Worm (Caenorhabditis elegans) whole organism, mixed stage, embryonic: ENCODE results near the gene F08B12.4.

Experiments
- M03D4.4 ChIP-seq: sonication (generic microtip); optimal IDR thresholded peaks from 2 replicates; lab custom pipeline; 2017; ENCODE audit warnings: mild to moderate bottlenecking, missing genetic modification characterization, missing compliant biosample characterization
- bed-3 ChIP-seq: fragments of 200-800 bp; sonication (Bioruptor generic); optimal IDR thresholded peaks from 3 replicates; lab custom pipeline; 2018; ENCODE audit warnings: mild to moderate bottlenecking, missing genetic modification characterization, moderate library complexity, missing compliant biosample characterization
- ceh-39 ChIP-seq: fragments of 150-350 bp; optimal IDR thresholded peaks from 2 replicates; lab custom pipeline; 2014; ENCODE audit warnings: missing biosample characterization, missing genetic modification characterization
- ceh-43 ChIP-seq: fragments of 200-800 bp; sonication (Bioruptor generic); optimal IDR thresholded peaks from 2 replicates; lab custom pipeline; 2018; ENCODE audit warnings: mild to moderate bottlenecking, missing genetic modification characterization, moderate library complexity, missing compliant biosample characterization
- ceh-83 ChIP-seq: fragments of 200-800 bp; sonication (Bioruptor generic); optimal IDR thresholded peaks from 2 replicates; lab custom pipeline; 2018; ENCODE audit warnings: mild to moderate bottlenecking, missing genetic modification characterization, missing compliant biosample characterization
- ces-1 ChIP-seq: fragments of 150-350 bp; optimal IDR thresholded peaks from 2 replicates; lab custom pipeline; 2014; ENCODE audit warnings: missing biosample characterization, missing genetic modification reagents, missing genetic modification characterization
- cnd-1 ChIP-seq: fragments of 200-800 bp; sonication (Bioruptor generic); optimal IDR thresholded peaks from 2 replicates; lab custom pipeline; 2018; ENCODE audit warnings: mild to moderate bottlenecking, missing genetic modification characterization, missing compliant biosample characterization
- drap-1 ChIP-seq: fragments of 200-800 bp; sonication (Bioruptor generic); optimal IDR thresholded peaks from 3 replicates; lab custom pipeline; 2018; ENCODE audit warnings: mild to moderate bottlenecking, missing genetic modification characterization, missing compliant biosample characterization
- elt-1 ChIP-seq: sonication (generic microtip); optimal IDR thresholded peaks from 2 replicates; lab custom pipeline; 2017; ENCODE audit warnings: missing genetic modification characterization, mild to moderate bottlenecking, missing compliant biosample characterization, antibody characterized with exemption, moderate library complexity, borderline replicate concordance; ENCODE audit not compliant: insufficient read depth
- elt-3 ChIP-seq: fragments of 150-350 bp; optimal IDR thresholded peaks from 2 replicates; lab custom pipeline; 2014; ENCODE audit warnings: missing biosample characterization, missing genetic modification characterization
- flh-1 ChIP-seq: fragments of 200-800 bp; sonication (Bioruptor generic); optimal IDR thresholded peaks from 2 replicates; lab custom pipeline; 2018; ENCODE audit warnings: mild to moderate bottlenecking, missing genetic modification characterization, moderate library complexity, missing compliant biosample characterization
- ham-2 ChIP-seq: fragments of 200-800 bp; sonication (Bioruptor generic); optimal IDR thresholded peaks from 2 replicates; lab custom pipeline; 2018; ENCODE audit warnings: mild to moderate bottlenecking, missing genetic modification characterization, missing compliant biosample characterization
- hlh-1 ChIP-seq: fragments of 150-350 bp; optimal IDR thresholded peaks from 2 replicates; lab custom pipeline; 2014; ENCODE audit warnings: missing biosample characterization, missing genetic modification reagents, missing genetic modification characterization
- lin-13 ChIP-seq: fragments of 150-350 bp; optimal IDR thresholded peaks from 2 replicates; lab custom pipeline; 2014; ENCODE audit warnings: missing biosample characterization, missing genetic modification characterization
- lsy-2 ChIP-seq: fragments of 150-350 bp; optimal IDR thresholded peaks from 2 replicates; lab custom pipeline; 2014; ENCODE audit warnings: missing biosample characterization, missing genetic modification characterization
- mab-5 ChIP-seq: fragments of 150-350 bp; optimal IDR thresholded peaks from 2 replicates; lab custom pipeline; 2014; ENCODE audit warnings: missing biosample characterization, missing genetic modification characterization
- mep-1 ChIP-seq: fragments of 150-350 bp; optimal IDR thresholded peaks from 2 replicates; lab custom pipeline; 2017; ENCODE audit warnings: missing biosample characterization, missing genetic modification reagents, missing genetic modification characterization, inconsistent platforms
- mls-2 ChIP-seq: sonication (generic microtip); optimal IDR thresholded peaks from 2 replicates; lab custom pipeline; 2016; ENCODE audit warnings: mild to moderate bottlenecking, missing genetic modification characterization, moderate library complexity, missing compliant biosample characterization
- nhr-12 ChIP-seq: fragments of 150-350 bp; optimal IDR thresholded peaks from 2 replicates; lab custom pipeline; 2014; ENCODE audit warnings: missing biosample characterization, missing genetic modification characterization
- nhr-2 ChIP-seq: fragments of 150-350 bp; optimal IDR thresholded peaks from 2 replicates; lab custom pipeline; 2014; ENCODE audit warnings: missing biosample characterization, missing genetic modification characterization
- nhr-237 ChIP-seq: fragments of 150-350 bp; optimal IDR thresholded peaks from 2 replicates; lab custom pipeline; 2014; ENCODE audit warnings: missing biosample characterization, missing genetic modification characterization
- nhr-76 ChIP-seq: sonication (generic microtip); optimal IDR thresholded peaks from 2 replicates; lab custom pipeline; 2017; ENCODE audit warnings: missing biosample characterization, missing genetic modification characterization
- pha-4 ChIP-seq: fragments of 150-350 bp; optimal IDR thresholded peaks from 2 replicates; lab custom pipeline; 2018; ENCODE audit warnings: missing biosample characterization, missing genetic modification reagents, missing genetic modification characterization
- sem-2 ChIP-seq: fragments of 200-800 bp; sonication (Bioruptor generic); optimal IDR thresholded peaks from 2 replicates; lab custom pipeline; 2018; ENCODE audit warnings: mild to moderate bottlenecking, missing genetic modification characterization, missing compliant biosample characterization
- snpc-4 ChIP-seq: fragments of 150-350 bp; optimal IDR thresholded peaks from 2 replicates; lab custom pipeline; 2014; ENCODE audit warnings: missing biosample characterization, missing genetic modification characterization
- tbx-8 ChIP-seq: fragments of 200-800 bp; sonication (Bioruptor generic); optimal IDR thresholded peaks from 2 replicates; lab custom pipeline; 2018; ENCODE audit warnings: mild to moderate bottlenecking, missing genetic modification characterization, moderate library complexity, missing compliant biosample characterization
- unc-120 ChIP-seq: sonication (generic microtip); optimal IDR thresholded peaks from 2 replicates; lab custom pipeline; 2017; ENCODE audit warnings: missing genetic modification characterization, missing compliant biosample characterization; ENCODE audit not compliant: poor library complexity, severe bottlenecking
- unc-62 ChIP-seq: fragments of 150-350 bp; optimal IDR thresholded peaks from 2 replicates; lab custom pipeline; 2014; ENCODE audit warnings: missing biosample characterization, missing genetic modification reagents, missing genetic modification characterization
- zip-8 ChIP-seq: fragments of 150-350 bp; optimal IDR thresholded peaks from 2 replicates; lab custom pipeline; 2014; ENCODE audit warnings: missing biosample characterization, missing genetic modification characterization
- ztf-11 ChIP-seq: fragments of 150-350 bp; optimal IDR thresholded peaks from 2 replicates; lab custom pipeline; 2014; ENCODE audit warnings: missing biosample characterization, missing genetic modification characterization

F08B12.4 gene

DNA sequence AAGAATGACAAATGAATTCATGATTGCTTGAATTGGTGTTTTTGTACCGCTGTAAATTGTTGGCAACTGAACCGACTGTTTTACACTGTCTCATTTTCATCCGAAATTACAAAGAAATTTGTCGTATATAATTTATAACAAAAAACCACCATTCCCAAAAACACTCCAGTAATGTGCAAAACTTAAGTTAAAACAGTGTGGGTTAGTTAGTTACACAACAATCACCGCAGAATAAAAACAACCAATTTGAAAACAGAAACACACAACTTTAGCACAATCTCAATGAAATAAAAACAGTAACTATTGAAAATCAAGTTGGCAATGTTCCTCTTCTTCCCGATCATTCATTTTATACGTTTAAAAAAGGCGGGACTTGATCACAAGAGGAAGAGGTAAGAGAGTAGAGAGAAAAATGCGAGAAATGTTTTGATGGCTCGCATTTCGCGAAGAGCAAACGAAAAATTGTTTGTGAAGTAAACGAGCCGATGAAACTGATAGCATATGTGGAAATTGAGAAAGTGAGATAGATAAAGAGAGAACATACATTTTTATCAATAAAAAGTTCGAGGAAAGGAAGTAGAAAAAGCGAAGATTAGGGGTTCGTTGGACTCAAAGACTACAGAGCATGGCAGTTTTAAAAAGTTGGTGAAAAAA lies at the start of gene F08B12.4:
TSS of gene F08B12.4 (minus strand) at position 51 of the 654 bp plus-strand sequence.
- TF ChIP-seq zip-8 (no peak), tbx-8 (GFP tag; lab: Kevin White, UChicago) (no peak), hlh-1 (tag; lab: Kevin White, UChicago) (no peak), ceh-43 (GFP tag; lab: Kevin White, UChicago) (no peak), M03D4.4 (no peak), elt-1 (no peak), elt-3 (tag; lab: Kevin White, UChicago) (no peak)

DNA sequence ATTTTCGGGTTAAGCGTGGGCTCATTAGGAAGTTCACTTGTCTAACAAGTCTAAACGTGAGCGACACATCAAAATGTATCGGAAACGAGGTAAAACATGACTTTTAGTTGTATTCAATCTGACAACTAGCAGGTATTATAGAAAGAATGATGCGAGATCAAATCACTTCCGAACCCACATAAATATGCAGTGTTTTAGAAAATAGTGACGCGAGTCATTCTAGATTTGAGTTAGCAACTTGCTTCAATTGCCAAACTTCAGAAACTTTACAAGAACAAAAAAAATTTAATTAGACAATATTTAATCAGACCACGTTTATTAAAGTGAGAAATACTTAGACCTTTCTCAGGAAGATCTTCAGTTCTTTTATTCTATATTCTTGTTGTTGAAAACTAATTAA lies 49.1 kb upstream of the F08B12.4 start:
- TF ChIP-seq hlh-1 (tag; lab: Kevin White, UChicago): no peak
- TF ChIP-seq flh-1 (GFP tag; lab: Kevin White, UChicago): no peak
- no peak for TF ChIP-seq mep-1 (tag; lab: Kevin White, UChicago)
- TF ChIP-seq bed-3: no peak
- no peak for TF ChIP-seq nhr-12 (tag; lab: Kevin White, UChicago)
- no peak for TF ChIP-seq drap-1 (GFP tag; lab: Kevin White, UChicago)
- no peak for TF ChIP-seq cnd-1
- TF ChIP-seq unc-120 (tag; lab: Kevin White, UChicago): no peak
- no peak for TF ChIP-seq zip-8
- TF ChIP-seq nhr-237 (tag; lab: Kevin White, UChicago): no peak
- no peak for TF ChIP-seq sem-2
- no peak for TF ChIP-seq ceh-83 (GFP tag; lab: Kevin White, UChicago)
- TF ChIP-seq elt-3 (tag; lab: Kevin White, UChicago): no peak
- TF ChIP-seq ztf-11: no peak
- no peak for TF ChIP-seq M03D4.4
- TF ChIP-seq ces-1: no peak
- TF ChIP-seq, all 35 proteins: peak for 0

DNA sequence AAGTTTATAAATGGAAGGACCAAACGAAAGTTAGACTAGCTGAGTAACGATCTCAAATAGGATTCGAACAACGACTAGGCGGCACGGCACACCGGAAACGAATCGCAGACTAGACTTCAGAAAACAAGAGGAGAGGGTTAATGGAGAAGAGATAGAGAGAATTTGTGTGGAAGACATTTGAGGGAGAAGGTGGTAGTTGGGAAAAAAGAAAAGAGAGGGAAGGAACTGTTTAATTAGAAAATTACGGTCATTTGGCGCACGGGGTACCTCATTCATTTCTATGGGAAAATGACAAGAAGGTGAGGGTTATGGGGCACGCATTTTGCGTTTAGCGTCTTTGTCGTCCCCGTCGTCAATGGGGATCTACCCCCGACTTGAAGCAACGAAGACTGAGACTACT lies 46.7 kb upstream of the F08B12.4 start, which contains the start of gene F48C5.2:
TSS of gene F48C5.2 (minus strand) at position 101 of the 400 bp plus-strand sequence.
- TF ChIP-seq cnd-1 (no peak), lin-13 (tag; lab: Kevin White, UChicago) (no peak), unc-120 (tag; lab: Kevin White, UChicago) (no peak), ces-1 (no peak), unc-62 (GFP tag; lab: Kevin White, UChicago) (no peak)

DNA sequence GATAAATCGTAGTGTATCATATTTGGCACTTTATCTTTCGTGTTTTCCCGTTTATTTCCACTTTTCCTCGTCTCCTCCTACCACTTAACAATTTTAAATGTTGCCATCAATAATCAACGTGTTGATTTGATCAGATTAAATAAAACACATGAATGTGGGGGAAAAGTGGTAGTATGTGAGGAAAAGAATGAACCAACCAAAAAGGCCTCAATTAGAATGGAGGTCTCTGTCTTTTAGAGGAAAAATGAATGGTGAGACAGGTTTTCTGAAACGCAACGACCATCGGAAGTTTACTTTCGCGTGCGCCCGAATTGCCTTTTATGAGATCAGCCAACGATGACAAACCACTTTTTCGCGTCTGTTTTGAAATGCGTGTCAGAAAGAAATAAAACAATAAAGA lies 44.8 kb upstream of the F08B12.4 start:
- TF ChIP-seq cnd-1: no peak
- TF ChIP-seq unc-62 (GFP tag; lab: Kevin White, UChicago): no peak
- no peak for TF ChIP-seq lin-13 (tag; lab: Kevin White, UChicago)
- no peak for TF ChIP-seq bed-3
- TF ChIP-seq elt-3 (tag; lab: Kevin White, UChicago): no peak
- TF ChIP-seq lsy-2: no peak
- no peak for TF ChIP-seq ham-2 (GFP tag; lab: Kevin White, UChicago)
- no peak for TF ChIP-seq mls-2 (tag; lab: Kevin White, UChicago)
- no peak for TF ChIP-seq ceh-83 (GFP tag; lab: Kevin White, UChicago)
- no peak for TF ChIP-seq hlh-1 (tag; lab: Kevin White, UChicago)
- TF ChIP-seq ceh-39: no peak
- TF ChIP-seq nhr-2 (tag; lab: Kevin White, UChicago): no peak
- TF ChIP-seq snpc-4 (tag; lab: Kevin White, UChicago): no peak
- no peak for TF ChIP-seq nhr-12 (tag; lab: Kevin White, UChicago)
- TF ChIP-seq pha-4 (tag; lab: Kevin White, UChicago): no peak
- no peak for TF ChIP-seq ces-1
- no peak for TF ChIP-seq drap-1 (GFP tag; lab: Kevin White, UChicago)
- no peak for TF ChIP-seq mab-5 (tag; lab: Kevin White, UChicago)
- TF ChIP-seq, all 35 proteins: peak for 0

DNA sequence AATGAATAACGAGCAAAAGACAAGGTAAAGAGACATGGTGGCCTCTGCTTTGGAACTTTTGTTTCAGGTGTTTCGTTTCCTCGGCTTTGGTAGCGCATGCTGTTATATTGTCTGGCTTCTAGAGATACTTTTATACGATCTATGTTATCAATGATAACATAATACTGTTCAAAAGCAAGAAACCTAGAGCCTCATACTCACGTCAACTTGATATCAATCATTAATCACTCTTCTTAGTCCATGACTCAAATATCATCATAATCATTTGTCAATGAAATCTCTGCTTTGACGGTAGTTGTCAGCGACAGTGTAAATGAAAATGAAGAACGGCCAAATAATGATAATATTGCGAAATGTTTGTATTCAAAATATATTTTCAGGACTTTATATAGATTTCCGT lies 42.7 kb upstream of the F08B12.4 start:
- TF ChIP-seq unc-62 (GFP tag; lab: Kevin White, UChicago) (peak; percentile 30), nhr-76 (tag; lab: Kevin White, UChicago) (no peak)
- TF ChIP-seq, all 35 proteins: peak for 1
